Worm (Caenorhabditis elegans) whole organism, early embryonic: ENCODE data around the gene srd-4.

ENCODE experiments used
- ama-1 ChIP-seq: fragments of 150-350 bp; optimal IDR thresholded peaks from 2 replicates; lab custom pipeline; 2014
- pes-1 ChIP-seq: fragments of 200-800 bp; sonication (Bioruptor generic); IDR thresholded peaks from 2 replicates; pipeline ENCODE4 v1.3.6; 2022; ENCODE audit warnings: missing genetic modification reagents, missing genetic modification characterization, missing compliant biosample characterization
- scrt-1 ChIP-seq: fragments of 200-800 bp; sonication (Bioruptor generic); IDR thresholded peaks from 2 replicates; pipeline ENCODE4 v1.3.6; 2022; ENCODE audit warnings: missing genetic modification characterization, missing compliant biosample characterization
- tra-4 ChIP-seq: sonication (generic microtip); optimal IDR thresholded peaks from 2 replicates; lab custom pipeline; 2017; ENCODE audit warnings: missing genetic modification characterization, missing compliant biosample characterization

DNA sequence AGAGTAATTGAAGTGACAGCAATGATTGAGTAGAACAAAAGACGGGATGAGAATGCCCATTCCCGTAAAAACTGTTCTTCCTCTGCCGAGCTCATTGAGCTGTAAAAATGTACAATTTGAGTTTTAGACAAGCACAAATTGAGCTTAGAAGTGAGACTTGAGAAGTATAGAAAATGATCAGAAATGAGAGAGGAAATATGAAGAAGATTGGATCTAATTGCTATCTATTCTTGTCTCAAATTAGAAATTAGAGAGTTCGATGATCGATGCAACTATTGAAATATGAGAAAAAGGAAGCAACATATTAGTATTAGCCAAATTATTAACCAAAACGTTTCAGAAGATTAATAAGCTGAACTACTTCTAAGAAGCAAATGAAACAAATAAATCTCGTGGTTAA lies 14.6 kb upstream of the srd-4 start, which contains the start of gene ZK863.1:
- TF ChIP-seq tra-4 (tag; lab: Kevin White, UChicago) (no peak), ama-1 (lab: Kevin White, UChicago) (no peak), pes-1 (GFP tag; lab: Robert Waterston, UW) (no peak), scrt-1 (GFP tag; lab: Robert Waterston, UW) (no peak)
